Fruit fly (Drosophila melanogaster) whole organism, embryonic: Measurements from ENCODE around the gene mAChR-B.
A peak's percentile ranks its signal among the peaks of the same experiment; 100 is the strongest.

ENCODE experiments used
- Bgb ChIP-seq: fragments of 200-800 bp; sonication (Bioruptor generic); IDR thresholded peaks from 2 replicates; pipeline ENCODE4 v1.3.6; 2022; ENCODE audit warnings: missing biosample characterization, missing genetic modification characterization; ENCODE audit not compliant: partially characterized antibody
- CG11456 ChIP-seq: fragments of 200-800 bp; sonication (Bioruptor generic); IDR thresholded peaks from 3 replicates; pipeline ENCODE4 v1.3.6; 2022; ENCODE audit warnings: missing biosample characterization, missing genetic modification characterization
- CG14441 ChIP-seq: fragments of 200-800 bp; sonication (Bioruptor generic); IDR thresholded peaks from 2 replicates; pipeline ENCODE4 v1.3.6; 2022; ENCODE audit warnings: missing biosample characterization, missing genetic modification characterization
- CG14710 ChIP-seq: fragments of 200-800 bp; sonication (Bioruptor generic); optimal IDR thresholded peaks from 3 replicates; lab custom pipeline; 2019; ENCODE audit warnings: missing biosample characterization, mild to moderate bottlenecking, missing genetic modification characterization, moderate library complexity
- CG14860 ChIP-seq: fragments of 200-800 bp; sonication (Bioruptor generic); IDR thresholded peaks from 3 replicates; pipeline ENCODE4 v1.3.6; 2022; ENCODE audit warnings: missing biosample characterization, missing genetic modification characterization; ENCODE audit not compliant: partially characterized antibody
- CG15073 ChIP-seq: fragments of 200-800 bp; sonication (Bioruptor generic); optimal IDR thresholded peaks from 2 replicates; lab custom pipeline; 2016; ENCODE audit warnings: missing biosample characterization, missing genetic modification characterization
- CG17186 ChIP-seq: fragments of 200-800 bp; sonication (Bioruptor generic); optimal IDR thresholded peaks from 3 replicates; lab custom pipeline; 2017; ENCODE audit warnings: missing biosample characterization, missing genetic modification reagents, missing genetic modification characterization
- CG17802 ChIP-seq: fragments of 200-800 bp; sonication (Bioruptor generic); optimal IDR thresholded peaks from 2 replicates; lab custom pipeline; 2018; ENCODE audit warnings: missing biosample characterization, mild to moderate bottlenecking, missing genetic modification characterization, moderate library complexity
- CG2199 ChIP-seq: fragments of 200-800 bp; sonication (Bioruptor generic); IDR thresholded peaks from 3 replicates; pipeline ENCODE4 v1.3.6; 2022; ENCODE audit warnings: missing biosample characterization, missing genetic modification characterization
- CG32532 ChIP-seq: fragments of 200-800 bp; sonication (Bioruptor generic); IDR thresholded peaks from 2 replicates; pipeline ENCODE4 v1.3.6; 2022; ENCODE audit warnings: missing biosample characterization, missing genetic modification characterization
- CG4424 ChIP-seq: fragments of 200-800 bp; sonication (Bioruptor generic); optimal IDR thresholded peaks from 3 replicates; lab custom pipeline; 2016; ENCODE audit warnings: missing biosample characterization, missing genetic modification characterization
- CG6791 ChIP-seq: fragments of 200-800 bp; sonication (Bioruptor generic); IDR thresholded peaks from 3 replicates; pipeline ENCODE4 v1.3.6; 2022; ENCODE audit warnings: missing biosample characterization, missing genetic modification characterization; ENCODE audit not compliant: partially characterized antibody
- CG7963 ChIP-seq: fragments of 200-800 bp; sonication (Bioruptor generic); IDR thresholded peaks from 3 replicates; pipeline ENCODE4 v1.3.6; 2022; ENCODE audit warnings: missing biosample characterization, missing genetic modification characterization; ENCODE audit not compliant: partially characterized antibody
- Camta ChIP-seq: fragments of 200-800 bp; sonication (Bioruptor generic); optimal IDR thresholded peaks from 2 replicates; lab custom pipeline; 2016; ENCODE audit warnings: missing biosample characterization, missing genetic modification characterization
- CoRest ChIP-seq: fragments of 200-800 bp; sonication (Bioruptor generic); optimal IDR thresholded peaks from 3 replicates; lab custom pipeline; 2018; ENCODE audit warnings: missing biosample characterization, mild to moderate bottlenecking, missing genetic modification characterization, moderate library complexity
- Dfd ChIP-seq, 2 experiments: fragments of >200 bp; optimal IDR thresholded peaks; 2 replicates each; lab custom pipeline; 2017; ENCODE audit warnings: missing biosample characterization in 2 of 2, missing genetic modification characterization in 2 of 2
- Dip3 ChIP-seq: fragments of 200-800 bp; sonication (Bioruptor generic); optimal IDR thresholded peaks from 3 replicates; lab custom pipeline; 2016; ENCODE audit warnings: missing biosample characterization, missing genetic modification characterization
- ERR ChIP-seq: fragments of 200-800 bp; sonication (Bioruptor generic); optimal IDR thresholded peaks from 2 replicates; lab custom pipeline; 2016; ENCODE audit warnings: missing biosample characterization, missing genetic modification characterization
- Gug ChIP-seq: fragments of 200-800 bp; sonication (Bioruptor generic); IDR thresholded peaks from 4 replicates; pipeline ENCODE4 v1.3.6; 2022; ENCODE audit warnings: missing biosample characterization, missing genetic modification characterization
- H15 ChIP-seq: fragments of 200-800 bp; sonication (Bioruptor generic); IDR thresholded peaks from 3 replicates; pipeline ENCODE4 v1.3.6; 2022; ENCODE audit warnings: missing biosample characterization, missing genetic modification characterization
- HmgZ ChIP-seq: fragments of 200-800 bp; sonication (Bioruptor generic); optimal IDR thresholded peaks from 2 replicates; lab custom pipeline; 2018; ENCODE audit warnings: missing biosample characterization, mild to moderate bottlenecking, missing genetic modification characterization
- Lim3 ChIP-seq: fragments of 200-800 bp; sonication (Bioruptor generic); IDR thresholded peaks from 2 replicates; pipeline ENCODE4 v1.3.6; 2022; ENCODE audit warnings: missing biosample characterization, missing genetic modification characterization
- Med ChIP-seq: fragments of 200-800 bp; sonication (Bioruptor generic); peaks from one replicate; lab custom pipeline; 2016; ENCODE audit warnings: missing biosample characterization, missing genetic modification characterization, mild to moderate bottlenecking, inconsistent platforms, moderate library complexity
- Pdp1 ChIP-seq, 2 experiments: fragments of 200-800 bp; sonication (Bioruptor generic); optimal IDR thresholded peaks; 3 replicates each; lab custom pipeline; 2016; ENCODE audit warnings: missing biosample characterization in 2 of 2, missing genetic modification characterization in 2 of 2, mild to moderate bottlenecking in 1 of 2, moderate library complexity in 1 of 2
- Poxn ChIP-seq: fragments of 200-800 bp; sonication (Bioruptor generic); IDR thresholded peaks from 2 replicates; pipeline ENCODE4 v1.3.6; 2022; ENCODE audit warnings: missing biosample characterization, missing genetic modification characterization
- Six4 ChIP-seq: fragments of 200-800 bp; sonication (Bioruptor generic); optimal IDR thresholded peaks from 2 replicates; lab custom pipeline; 2016; ENCODE audit warnings: missing biosample characterization, missing genetic modification characterization
- Vsx1 ChIP-seq: fragments of 200-800 bp; sonication (Bioruptor generic); optimal IDR thresholded peaks from 2 replicates; lab custom pipeline; 2017; ENCODE audit warnings: missing biosample characterization, mild to moderate bottlenecking, missing genetic modification characterization, missing genetic modification reagents
- aop ChIP-seq: fragments of 200-800 bp; sonication (Bioruptor generic); IDR thresholded peaks from 2 replicates; pipeline ENCODE4 v1.3.6; 2022; ENCODE audit warnings: missing biosample characterization, missing genetic modification characterization
- ase ChIP-seq: fragments of 200-800 bp; sonication (Bioruptor generic); IDR thresholded peaks from 3 replicates; pipeline ENCODE4 v1.3.6; 2022; ENCODE audit warnings: missing biosample characterization, missing genetic modification characterization
- dan ChIP-seq: fragments of 200-800 bp; sonication (Bioruptor generic); IDR thresholded peaks from 2 replicates; pipeline ENCODE4 v1.3.6; 2022; ENCODE audit warnings: missing biosample characterization, missing genetic modification characterization
- exex ChIP-seq: fragments of 200-800 bp; sonication (Bioruptor generic); optimal IDR thresholded peaks from 4 replicates; lab custom pipeline; 2018; ENCODE audit warnings: missing biosample characterization, mild to moderate bottlenecking, missing genetic modification characterization, moderate library complexity
- fd96Cb ChIP-seq: fragments of 200-800 bp; sonication (Bioruptor generic); optimal IDR thresholded peaks from 2 replicates; lab custom pipeline; 2018; ENCODE audit warnings: missing biosample characterization, mild to moderate bottlenecking, missing genetic modification characterization, moderate library complexity
- ftz-f1 ChIP-seq: fragments of 200-800 bp; sonication (Bioruptor generic); optimal IDR thresholded peaks from 2 replicates; lab custom pipeline; 2016; ENCODE audit warnings: missing biosample characterization, missing genetic modification characterization
- kni ChIP-seq: fragments of 200-800 bp; sonication (Bioruptor generic); optimal IDR thresholded peaks from 3 replicates; lab custom pipeline; 2017; ENCODE audit warnings: mild to moderate bottlenecking, missing biosample characterization, missing genetic modification reagents, missing genetic modification characterization
- mirr ChIP-seq: fragments of 200-800 bp; sonication (Bioruptor generic); optimal IDR thresholded peaks from 3 replicates; lab custom pipeline; 2018; ENCODE audit warnings: missing biosample characterization, mild to moderate bottlenecking, missing genetic modification characterization
- run ChIP-seq: fragments of 200-800 bp; sonication (Bioruptor generic); optimal IDR thresholded peaks from 3 replicates; lab custom pipeline; 2018; ENCODE audit warnings: missing biosample characterization, mild to moderate bottlenecking, missing genetic modification characterization
- sc ChIP-seq, 3 experiments: fragments of >200 bp in 2 of 3; fragments of 200-800 bp in 1 of 3; sonication (Bioruptor generic) in 1 of 3; optimal IDR thresholded peaks; 2 replicates in 2 of 3; 3 replicates in 1 of 3; lab custom pipeline; 2017; ENCODE audit warnings: mild to moderate bottlenecking in 1 of 3, missing biosample characterization in 1 of 3, missing genetic modification characterization in 1 of 3, missing genetic modification reagents in 1 of 3
- sens ChIP-seq: fragments of 200-800 bp; sonication (Bioruptor generic); peaks from one replicate; lab custom pipeline; 2016; ENCODE audit warnings: missing biosample characterization, missing genetic modification characterization
- slp2 ChIP-seq: fragments of 200-800 bp; sonication (Bioruptor generic); optimal IDR thresholded peaks from 2 replicates; lab custom pipeline; 2016; ENCODE audit warnings: missing biosample characterization, missing genetic modification characterization
- sr ChIP-seq: fragments of 200-800 bp; sonication (Bioruptor generic); IDR thresholded peaks from 3 replicates; pipeline ENCODE4 v1.3.6; 2022; ENCODE audit warnings: missing biosample characterization, missing genetic modification characterization
- sug ChIP-seq: fragments of 200-800 bp; optimal IDR thresholded peaks from 2 replicates; lab custom pipeline; 2019; ENCODE audit warnings: missing biosample characterization, mild to moderate bottlenecking, missing genetic modification characterization, moderate library complexity
- tup ChIP-seq: fragments of 200-800 bp; sonication (Bioruptor generic); optimal IDR thresholded peaks from 2 replicates; lab custom pipeline; 2016; ENCODE audit warnings: missing biosample characterization, mild to moderate bottlenecking, missing genetic modification characterization, moderate library complexity
- tx ChIP-seq: fragments of 200-800 bp; sonication (Bioruptor generic); optimal IDR thresholded peaks from 2 replicates; lab custom pipeline; 2016; ENCODE audit warnings: missing biosample characterization, missing genetic modification characterization
- unpg ChIP-seq: fragments of 200-800 bp; sonication (Bioruptor generic); optimal IDR thresholded peaks from 3 replicates; lab custom pipeline; 2018; ENCODE audit warnings: missing biosample characterization, mild to moderate bottlenecking, missing genetic modification characterization, moderate library complexity
- vfl ChIP-seq: fragments of 200-800 bp; sonication (Bioruptor generic); optimal IDR thresholded peaks from 2 replicates; lab custom pipeline; 2016; ENCODE audit warnings: missing biosample characterization, missing genetic modification characterization
- wek ChIP-seq: fragments of 200-800 bp; sonication (Bioruptor generic); optimal IDR thresholded peaks from 3 replicates; lab custom pipeline; 2018; ENCODE audit warnings: missing biosample characterization, mild to moderate bottlenecking, missing genetic modification characterization, moderate library complexity
- zf30C ChIP-seq: fragments of 200-800 bp; sonication (Bioruptor generic); optimal IDR thresholded peaks from 3 replicates; lab custom pipeline; 2018; ENCODE audit warnings: missing biosample characterization, mild to moderate bottlenecking, missing genetic modification characterization

mAChR-B gene

DNA sequence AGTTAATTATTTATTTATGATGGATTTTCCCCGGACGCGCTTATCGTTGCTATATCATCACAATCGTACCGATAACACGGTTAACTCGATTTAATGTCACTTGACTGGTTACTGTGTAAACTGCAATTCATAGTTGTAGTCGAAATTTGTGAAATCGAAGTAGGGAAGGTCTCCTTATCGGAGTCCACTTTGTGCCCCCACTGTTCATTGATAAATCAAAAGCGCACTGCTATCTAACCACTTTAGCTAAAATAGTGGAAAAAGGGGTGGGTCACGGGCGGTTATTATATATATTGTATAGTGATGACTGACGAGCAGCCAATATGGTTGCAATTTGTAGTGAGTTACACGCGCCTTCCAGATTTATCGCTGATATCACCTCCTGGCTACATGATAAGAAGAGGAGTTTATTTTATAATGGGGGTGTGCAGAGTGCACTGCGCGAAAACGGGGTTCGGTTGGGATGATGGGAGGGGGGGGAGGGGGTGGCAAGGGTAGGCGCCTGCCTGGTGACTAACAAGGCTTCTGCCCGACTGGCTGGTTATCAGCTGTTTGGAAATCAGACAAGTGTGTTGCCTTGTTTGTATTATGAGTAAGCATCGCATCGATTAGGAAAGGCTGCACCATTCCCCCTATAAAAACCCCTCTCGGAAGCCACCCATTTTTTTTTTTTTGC, 59.8 kb downstream of the mAChR-B start (continued):
- TF ChIP-seq Camta (GFP tag; lab: Kevin White, UChicago) (no peak), zf30C (GFP tag; lab: Kevin White, UChicago) (peak; percentile 65), sens (peak; percentile 60), CG17802 (tag; lab: Kevin White, UChicago) (no peak), sug (tag; lab: Kevin White, UChicago) (peak; percentile 84), Med (peak; percentile 66), Poxn (GFP tag; lab: Robert Waterston, UW) (no peak), unpg (GFP tag; lab: Kevin White, UChicago) (no peak), ftz-f1 (GFP tag; lab: Kevin White, UChicago) (no peak), mirr (GFP tag; lab: Kevin White, UChicago) (peak; percentile 94), CG14710 (tag; lab: Kevin White, UChicago) (no peak), CG14441 (GFP tag; lab: Robert Waterston, UW) (0 out of 2 replicates have a peak, but pooled peaks have one; percentile 4), wek (GFP tag; lab: Kevin White, UChicago) (no peak), vfl (GFP tag; lab: Kevin White, UChicago) (no peak), Vsx1 (GFP tag; lab: Kevin White, UChicago) (peak; percentile 59), CG11456 (GFP tag; lab: Robert Waterston, UW) (0 out of 3 replicates have a peak, but pooled peaks have one; percentile 11), Dfd (GFP tag; optimal IDR thresholded peaks at IDR 0.05; lab: Kevin White, UChicago) (no peak), Six4 (GFP tag; lab: Kevin White, UChicago) (no peak), sc (optimal IDR thresholded peaks at IDR 0.05; lab: Kevin White, UChicago) (no peak), sc (GFP tag; optimal IDR thresholded peaks at IDR 0.05; lab: Kevin White, UChicago) (no peak), CG4424 (no peak), tup (GFP tag; lab: Kevin White, UChicago) (no peak), Lim3 (GFP tag; lab: Robert Waterston, UW) (0 out of 2 replicates have a peak, but pooled peaks have one; percentile 4), CG14860 (no peak), sr (peak; percentile 57; the same call in 1 of the 3 replicates), run (no peak), exex (peak; percentile 98), ERR (no peak)

DNA sequence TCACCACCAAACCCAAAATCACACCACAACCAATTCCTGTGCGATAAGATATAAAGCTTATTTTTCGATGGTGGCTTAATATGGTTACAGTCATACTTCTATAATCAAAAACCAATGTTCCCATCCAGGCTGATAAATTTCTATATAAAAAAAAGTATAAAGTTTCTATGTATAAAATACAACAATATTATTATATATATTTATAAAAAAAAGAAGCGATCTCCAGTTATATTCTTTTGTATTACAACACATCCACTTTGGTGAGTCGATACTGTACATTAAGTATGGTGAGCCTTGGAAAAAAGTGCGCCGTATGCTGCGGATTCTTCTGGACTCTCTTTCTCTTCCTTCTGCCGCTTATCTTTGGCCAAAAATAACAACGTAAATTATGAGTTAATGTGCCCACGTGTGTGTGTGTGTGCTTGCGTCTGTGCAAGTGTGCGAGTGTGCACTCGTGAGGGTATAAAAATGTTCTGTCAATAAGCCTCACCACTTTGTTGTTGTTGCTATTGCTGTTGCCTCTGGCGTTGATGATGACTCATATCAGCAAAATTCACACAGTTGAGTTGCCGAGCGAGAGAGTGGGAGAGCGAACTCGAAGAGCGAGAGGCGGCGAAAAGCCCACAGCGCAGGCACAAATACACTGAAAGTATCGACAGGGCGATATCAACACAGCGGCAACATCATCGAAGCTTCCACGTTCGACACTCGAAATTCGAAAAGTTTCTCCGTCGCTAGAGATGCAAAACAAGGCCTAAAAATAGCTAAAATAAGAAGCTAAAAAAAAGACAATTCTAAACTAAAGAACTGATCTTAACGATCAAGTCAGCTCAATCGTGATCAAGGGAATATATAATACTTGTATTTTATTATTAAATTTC, 60.6 kb downstream of the mAChR-B start:
- TF ChIP-seq dan (GFP tag; lab: Robert Waterston, UW) = no peak
- TF ChIP-seq CG32532 (GFP tag; lab: Robert Waterston, UW) = peak; percentile 87
- no peak for TF ChIP-seq Gug (GFP tag; lab: Robert Waterston, UW)
- TF ChIP-seq slp2 = no peak
- TF ChIP-seq CoRest (tag; lab: Kevin White, UChicago) = peak; percentile 80
- peak; percentile 60 for TF ChIP-seq HmgZ (tag; lab: Kevin White, UChicago)
- 0 out of 3 replicates have a peak, but pooled peaks have one; percentile 18 for TF ChIP-seq H15 (GFP tag; lab: Robert Waterston, UW)
- TF ChIP-seq CG15073 (GFP tag; lab: Kevin White, UChicago) = no peak
- TF ChIP-seq CG2199 (GFP tag; lab: Robert Waterston, UW) = peak; percentile 79
- no peak for TF ChIP-seq aop (GFP tag; lab: Robert Waterston, UW)
- no peak for TF ChIP-seq CG6791 (GFP tag; lab: Robert Waterston, UW)
- TF ChIP-seq kni (GFP tag; lab: Kevin White, UChicago) = peak; percentile 38
- TF ChIP-seq fd96Cb (tag; lab: Kevin White, UChicago) = peak; percentile 66
- TF ChIP-seq ase (GFP tag; lab: Robert Waterston, UW) = peak; percentile 43; the same call in 1 of the 3 replicates
- TF ChIP-seq tx (GFP tag; lab: Kevin White, UChicago) = no peak
- TF ChIP-seq Bgb (GFP tag; lab: Robert Waterston, UW) = peak; percentile 39; the same call in 1 of the 2 replicates
- no peak for TF ChIP-seq Dip3 (GFP tag; lab: Kevin White, UChicago)
- TF ChIP-seq CG17186 (GFP tag; lab: Kevin White, UChicago) = no peak
- peak; percentile 29 for TF ChIP-seq CG14710 (tag; lab: Kevin White, UChicago)
- TF ChIP-seq Pdp1 (GFP tag; optimal IDR thresholded peaks at IDR 0.05; lab: Kevin White, UChicago) = peak in 1 of 2 experiments; percentile 67
- TF ChIP-seq CG7963 = no peak
